Fruit fly (Drosophila melanogaster) whole organism, embryonic: ENCODE results near the gene P58IPK.

Source experiments
- Adf1 ChIP-seq: fragments of 200-800 bp; sonication (Bioruptor generic); IDR thresholded peaks from 2 replicates; pipeline ENCODE4 v1.3.6; 2022; ENCODE audit warnings: missing biosample characterization, missing genetic modification characterization
- Awh ChIP-seq: fragments of 200-800 bp; sonication (Bioruptor generic); IDR thresholded peaks from 2 replicates; pipeline ENCODE4, ENCODE4 v1.3.6; 2022; ENCODE audit warnings: missing biosample characterization, missing genetic modification characterization
- Blimp-1 ChIP-seq: fragments of 200-800 bp; sonication (Bioruptor generic); optimal IDR thresholded peaks from 3 replicates; lab custom pipeline; 2018; ENCODE audit warnings: missing biosample characterization, missing genetic modification characterization, mild to moderate bottlenecking, moderate library complexity, missing genetic modification reagents
- CG10321 ChIP-seq: fragments of 200-800 bp; sonication (Bioruptor generic); IDR thresholded peaks from 2 replicates; pipeline ENCODE4 v1.3.6; 2022; ENCODE audit warnings: missing biosample characterization, missing genetic modification characterization
- CG11085 ChIP-seq: fragments of 200-800 bp; sonication (Bioruptor generic); IDR thresholded peaks from 2 replicates; pipeline ENCODE4 v1.3.6; 2022; ENCODE audit warnings: missing biosample characterization, missing genetic modification characterization
- CG12744 ChIP-seq: fragments of 200-800 bp; sonication (Bioruptor generic); optimal IDR thresholded peaks from 2 replicates; lab custom pipeline; 2016; ENCODE audit warnings: missing biosample characterization, missing genetic modification characterization
- CG13775 ChIP-seq: fragments of 200-800 bp; sonication (Bioruptor generic); optimal IDR thresholded peaks from 3 replicates; lab custom pipeline; 2017; ENCODE audit warnings: missing biosample characterization, mild to moderate bottlenecking, missing genetic modification characterization
- CG13894 ChIP-seq: fragments of 200-800 bp; sonication (Bioruptor generic); optimal IDR thresholded peaks from 3 replicates; lab custom pipeline; 2018; ENCODE audit warnings: missing biosample characterization, mild to moderate bottlenecking, missing genetic modification characterization, moderate library complexity
- CG15073 ChIP-seq: fragments of 200-800 bp; sonication (Bioruptor generic); optimal IDR thresholded peaks from 2 replicates; lab custom pipeline; 2016; ENCODE audit warnings: missing biosample characterization, missing genetic modification characterization
- CG17612 ChIP-seq: fragments of 200-800 bp; sonication (Bioruptor generic); IDR thresholded peaks from 2 replicates; pipeline ENCODE4 v1.3.6; 2022; ENCODE audit warnings: missing biosample characterization, missing genetic modification characterization
- CG18599 ChIP-seq: fragments of 200-800 bp; sonication (Bioruptor generic); optimal IDR thresholded peaks from 3 replicates; lab custom pipeline; 2017; ENCODE audit warnings: missing biosample characterization, missing genetic modification characterization, mild to moderate bottlenecking, moderate library complexity, missing genetic modification reagents
- CG2678 ChIP-seq: fragments of 200-800 bp; sonication (Bioruptor generic); optimal IDR thresholded peaks from 3 replicates; lab custom pipeline; 2019; ENCODE audit warnings: missing biosample characterization, mild to moderate bottlenecking, missing genetic modification characterization, moderate library complexity
- CG34376 ChIP-seq: fragments of 200-800 bp; sonication (Bioruptor generic); optimal IDR thresholded peaks from 2 replicates; lab custom pipeline; 2018; ENCODE audit warnings: missing biosample characterization, mild to moderate bottlenecking, missing genetic modification characterization
- CG6175 ChIP-seq: fragments of 200-800 bp; sonication (Bioruptor generic); IDR thresholded peaks from 3 replicates; pipeline ENCODE4 v1.3.6; 2022; ENCODE audit warnings: missing biosample characterization, missing genetic modification characterization
- CG8089 ChIP-seq: fragments of 200-800 bp; sonication (Bioruptor generic); optimal IDR thresholded peaks from 3 replicates; lab custom pipeline; 2016; ENCODE audit warnings: missing biosample characterization, missing genetic modification characterization
- CG8359 ChIP-seq: fragments of 200-800 bp; sonication (Bioruptor generic); optimal IDR thresholded peaks from 2 replicates; lab custom pipeline; 2017; ENCODE audit warnings: missing biosample characterization, mild to moderate bottlenecking, missing genetic modification characterization, borderline replicate concordance
- CG8944 ChIP-seq: fragments of 200-800 bp; sonication (Bioruptor generic); optimal IDR thresholded peaks from 3 replicates; lab custom pipeline; 2016; ENCODE audit warnings: missing biosample characterization, missing genetic modification characterization
- CG9215 ChIP-seq: fragments of 200-800 bp; sonication (Bioruptor generic); IDR thresholded peaks from 2 replicates; pipeline ENCODE4 v1.3.6; 2022; ENCODE audit warnings: missing biosample characterization, missing genetic modification characterization
- CG9727 ChIP-seq: fragments of 200-800 bp; sonication (Bioruptor generic); optimal IDR thresholded peaks from 3 replicates; lab custom pipeline; 2017; ENCODE audit warnings: missing biosample characterization, mild to moderate bottlenecking, missing genetic modification characterization
- Dad ChIP-seq: fragments of 200-800 bp; sonication (Bioruptor generic); optimal IDR thresholded peaks from 3 replicates; lab custom pipeline; 2016; ENCODE audit warnings: missing biosample characterization, missing genetic modification characterization
- Fer1 ChIP-seq: fragments of 200-800 bp; sonication (Bioruptor generic); optimal IDR thresholded peaks from 2 replicates; lab custom pipeline; 2017; ENCODE audit warnings: missing biosample characterization, mild to moderate bottlenecking, missing genetic modification characterization
- Mad ChIP-seq: fragments of 200-800 bp; sonication (Bioruptor generic); optimal IDR thresholded peaks from 2 replicates; lab custom pipeline; 2016; ENCODE audit warnings: missing biosample characterization, missing genetic modification characterization
- Med ChIP-seq: fragments of 200-800 bp; sonication (Bioruptor generic); peaks from one replicate; lab custom pipeline; 2016; ENCODE audit warnings: missing biosample characterization, missing genetic modification characterization, mild to moderate bottlenecking, inconsistent platforms, moderate library complexity
- Meics ChIP-seq: fragments of 200-800 bp; sonication (Bioruptor generic); optimal IDR thresholded peaks from 2 replicates; lab custom pipeline; 2017; ENCODE audit warnings: missing biosample characterization, mild to moderate bottlenecking, missing genetic modification characterization
- Nf-YB ChIP-seq: fragments of 200-800 bp; sonication (Bioruptor generic); optimal IDR thresholded peaks from 3 replicates; lab custom pipeline; 2019; ENCODE audit warnings: missing biosample characterization, mild to moderate bottlenecking, missing genetic modification characterization, moderate library complexity
- Scr ChIP-seq: fragments of 200-800 bp; sonication (Bioruptor generic); IDR thresholded peaks from 2 replicates; pipeline ENCODE4 v1.3.6; 2022; ENCODE audit warnings: missing biosample characterization, missing genetic modification characterization; ENCODE audit not compliant: partially characterized antibody
- Sin3A ChIP-seq: fragments of >200 bp; optimal IDR thresholded peaks from 2 replicates; lab custom pipeline; 2018
- Stat92E ChIP-seq, 3 experiments: fragments of >200 bp in 2 of 3; fragments of 200-800 bp in 1 of 3; sonication (Bioruptor generic) in 1 of 3; optimal IDR thresholded peaks; 2 replicates each; lab custom pipeline; 2017 to 2019; ENCODE audit warnings: missing biosample characterization in 3 of 3, missing genetic modification characterization in 3 of 3, mild to moderate bottlenecking in 1 of 3, moderate library complexity in 1 of 3
- ara ChIP-seq: fragments of 200-800 bp; sonication (Bioruptor generic); IDR thresholded peaks from 2 replicates; pipeline ENCODE4 v1.3.6; 2022; ENCODE audit warnings: missing biosample characterization, missing genetic modification characterization
- cad ChIP-seq: fragments of >200 bp; optimal IDR thresholded peaks from 2 replicates; lab custom pipeline; 2017; ENCODE audit warnings: missing biosample characterization, missing genetic modification characterization
- chm ChIP-seq: fragments of 200-800 bp; sonication (Bioruptor generic); IDR thresholded peaks from 2 replicates; pipeline ENCODE4 v1.3.6; 2022; ENCODE audit warnings: missing biosample characterization, missing genetic modification characterization
- corto ChIP-seq: fragments of 200-800 bp; sonication (Bioruptor generic); optimal IDR thresholded peaks from 2 replicates; lab custom pipeline; 2016; ENCODE audit warnings: missing biosample characterization, mild to moderate bottlenecking, missing genetic modification characterization, moderate library complexity
- dimm ChIP-seq: fragments of 200-800 bp; sonication (Bioruptor generic); IDR thresholded peaks from 2 replicates; pipeline ENCODE4 v1.3.6; 2022; ENCODE audit warnings: missing biosample characterization, missing genetic modification characterization
- fd96Cb ChIP-seq: fragments of 200-800 bp; sonication (Bioruptor generic); optimal IDR thresholded peaks from 2 replicates; lab custom pipeline; 2018; ENCODE audit warnings: missing biosample characterization, mild to moderate bottlenecking, missing genetic modification characterization, moderate library complexity
- gem ChIP-seq: fragments of 200-800 bp; sonication (Bioruptor generic); optimal IDR thresholded peaks from 2 replicates; lab custom pipeline; 2019; ENCODE audit warnings: missing biosample characterization, mild to moderate bottlenecking, missing genetic modification characterization, moderate library complexity
- grau ChIP-seq: fragments of 200-800 bp; optimal IDR thresholded peaks from 3 replicates; lab custom pipeline; 2019; ENCODE audit warnings: missing biosample characterization, mild to moderate bottlenecking, missing genetic modification characterization, moderate library complexity
- hbn ChIP-seq: fragments of 200-800 bp; sonication (Bioruptor generic); IDR thresholded peaks from 2 replicates; pipeline ENCODE4 v1.3.6; 2022; ENCODE audit warnings: missing biosample characterization, missing genetic modification characterization; ENCODE audit not compliant: partially characterized antibody
- klu ChIP-seq: fragments of 200-800 bp; sonication (Bioruptor generic); IDR thresholded peaks from 2 replicates; pipeline ENCODE4 v1.3.6; 2022; ENCODE audit warnings: missing biosample characterization, missing genetic modification characterization
- lov ChIP-seq, 2 experiments: fragments of 200-800 bp in 1 of 2; fragments of >200 bp in 1 of 2; sonication (Bioruptor generic) in 1 of 2; IDR thresholded peaks in 1 of 2; optimal IDR thresholded peaks in 1 of 2; 2 replicates in 1 of 2; 3 replicates in 1 of 2; pipeline versions ENCODE4 v1.3.6 to Lab custom; 2017 to 2022; ENCODE audit warnings: missing biosample characterization in 1 of 2, missing genetic modification characterization in 1 of 2
- luna ChIP-seq: fragments of 200-800 bp; sonication (Bioruptor generic); optimal IDR thresholded peaks from 2 replicates; lab custom pipeline; 2016; ENCODE audit warnings: missing biosample characterization, missing genetic modification characterization
- mld ChIP-seq: fragments of 200-800 bp; sonication (Bioruptor generic); IDR thresholded peaks from 3 replicates; pipeline ENCODE4 v1.3.6; 2022; ENCODE audit warnings: missing biosample characterization, missing genetic modification characterization; ENCODE audit not compliant: partially characterized antibody
- odd ChIP-seq: fragments of 200-800 bp; sonication (Bioruptor generic); optimal IDR thresholded peaks from 2 replicates; lab custom pipeline; 2017; ENCODE audit warnings: missing biosample characterization, mild to moderate bottlenecking, missing genetic modification characterization
- pnt ChIP-seq: fragments of 200-800 bp; sonication (Bioruptor generic); optimal IDR thresholded peaks from 3 replicates; lab custom pipeline; 2016; ENCODE audit warnings: missing biosample characterization, missing genetic modification characterization
- prd ChIP-seq, 3 experiments: fragments of >200 bp in 2 of 3; fragments of 200-800 bp in 1 of 3; sonication (Bioruptor generic) in 1 of 3; optimal IDR thresholded peaks in 2 of 3; IDR thresholded peaks in 1 of 3; 2 replicates in 2 of 3; 3 replicates in 1 of 3; pipeline versions ENCODE4 v1.3.6 to Lab custom; 2017 to 2022; ENCODE audit warnings: missing biosample characterization in 1 of 3, missing genetic modification characterization in 1 of 3
- pzg ChIP-seq: fragments of 200-800 bp; sonication (Bioruptor generic); optimal IDR thresholded peaks from 3 replicates; lab custom pipeline; 2018; ENCODE audit warnings: missing biosample characterization, mild to moderate bottlenecking, missing genetic modification characterization, moderate library complexity
- row ChIP-seq: fragments of 200-800 bp; sonication (Bioruptor generic); IDR thresholded peaks from 3 replicates; pipeline ENCODE4 v1.3.6; 2022; ENCODE audit warnings: missing biosample characterization, missing genetic modification characterization
- schlank ChIP-seq: fragments of 200-800 bp; sonication (Bioruptor generic); optimal IDR thresholded peaks from 2 replicates; lab custom pipeline; 2018; ENCODE audit warnings: missing biosample characterization, mild to moderate bottlenecking, missing genetic modification characterization
- seq ChIP-seq: fragments of 200-800 bp; sonication (Bioruptor generic); IDR thresholded peaks from 2 replicates; pipeline ENCODE4 v1.3.6; 2022; ENCODE audit warnings: missing biosample characterization, missing genetic modification characterization
- sug ChIP-seq: fragments of 200-800 bp; optimal IDR thresholded peaks from 2 replicates; lab custom pipeline; 2019; ENCODE audit warnings: missing biosample characterization, mild to moderate bottlenecking, missing genetic modification characterization, moderate library complexity
- usp ChIP-seq: fragments of >200 bp; optimal IDR thresholded peaks from 2 replicates; lab custom pipeline; 2017; ENCODE audit warnings: missing biosample characterization, missing genetic modification characterization
- zf30C ChIP-seq: fragments of 200-800 bp; sonication (Bioruptor generic); optimal IDR thresholded peaks from 3 replicates; lab custom pipeline; 2018; ENCODE audit warnings: missing biosample characterization, mild to moderate bottlenecking, missing genetic modification characterization

P58IPK gene

DNA sequence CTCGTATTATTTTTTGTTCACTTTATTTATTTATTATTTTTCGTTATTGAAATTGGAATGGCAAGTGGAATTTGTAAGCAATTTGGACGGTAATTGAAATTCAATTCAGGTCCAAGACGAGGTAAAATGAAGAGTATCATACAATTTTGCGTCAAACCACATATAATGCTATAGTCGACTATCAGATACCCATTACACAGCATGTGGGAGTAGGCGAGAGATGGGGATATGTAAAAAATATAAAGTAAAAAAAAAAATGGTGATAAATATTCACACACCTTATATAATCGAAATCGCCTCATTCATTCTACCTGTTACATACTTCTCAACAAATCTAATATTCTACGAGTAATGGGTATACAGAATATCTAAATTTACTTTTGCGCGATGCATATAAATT lies 25.5 kb downstream of the P58IPK start (continued):
- TF ChIP-seq Stat92E (GFP tag; optimal IDR thresholded peaks at IDR 0.05; lab: Kevin White, UChicago) (no peak), CG12744 (GFP tag; lab: Kevin White, UChicago) (no peak), CG18599 (GFP tag; lab: Kevin White, UChicago) (peak; percentile 10), grau (tag; lab: Kevin White, UChicago) (peak; percentile 1), luna (GFP tag; lab: Kevin White, UChicago) (no peak), seq (no peak), CG15073 (no peak), gem (peak; percentile 20), hbn (GFP tag; lab: Robert Waterston, UW) (no peak), Med (GFP tag; lab: Kevin White, UChicago) (peak; percentile 63), row (GFP tag; lab: Robert Waterston, UW) (peak; percentile 40; the same call in 2 of the 3 replicates), CG13775 (GFP tag; lab: Kevin White, UChicago) (no peak), lov (optimal IDR thresholded peaks at IDR 0.05; lab: Kevin White, UChicago) (no peak), lov (GFP tag; IDR thresholded peaks at IDR 0.05; lab: Robert Waterston, UW) (no peak), Dad (GFP tag; lab: Kevin White, UChicago) (no peak), fd96Cb (tag; lab: Kevin White, UChicago) (no peak), Meics (GFP tag; lab: Kevin White, UChicago) (no peak), Scr (GFP tag; lab: Robert Waterston, UW) (peak; percentile 56), Awh (GFP tag; lab: Robert Waterston, UW) (no peak), CG8089 (GFP tag; lab: Kevin White, UChicago) (no peak), prd (optimal IDR thresholded peaks at IDR 0.05; lab: Kevin White, UChicago) (no peak), prd (GFP tag; IDR thresholded peaks at IDR 0.05; lab: Robert Waterston, UW) (no peak), Sin3A (lab: Kevin White, UChicago) (no peak), chm (GFP tag; lab: Robert Waterston, UW) (no peak), cad (GFP tag; lab: Kevin White, UChicago) (no peak), CG17612 (no peak), mld (GFP tag; lab: Robert Waterston, UW) (peak; percentile 56; the same call in 1 of the 3 replicates), Nf-YB (GFP tag; lab: Kevin White, UChicago) (no peak), dimm (GFP tag; lab: Robert Waterston, UW) (no peak), CG34376 (GFP tag; lab: Kevin White, UChicago) (no peak), CG8944 (GFP tag; lab: Kevin White, UChicago) (no peak), klu (no peak), CG11085 (GFP tag; lab: Robert Waterston, UW) (no peak), Fer1 (GFP tag; lab: Kevin White, UChicago) (no peak), CG8359 (GFP tag; lab: Kevin White, UChicago) (no peak), ara (no peak), CG9215 (GFP tag; lab: Robert Waterston, UW) (no peak), Blimp-1 (GFP tag; lab: Kevin White, UChicago) (no peak), sug (tag; lab: Kevin White, UChicago) (no peak), zf30C (GFP tag; lab: Kevin White, UChicago) (no peak), schlank (tag; lab: Kevin White, UChicago) (no peak), CG9727 (no peak), CG6175 (GFP tag; lab: Robert Waterston, UW) (no peak), usp (GFP tag; lab: Kevin White, UChicago) (no peak), Adf1 (GFP tag; lab: Robert Waterston, UW) (no peak), pnt (GFP tag; lab: Kevin White, UChicago) (no peak), pzg (GFP tag; lab: Kevin White, UChicago) (no peak), CG10321 (GFP tag; lab: Robert Waterston, UW) (no peak), CG2678 (peak; percentile 13), corto (GFP tag; lab: Kevin White, UChicago) (no peak), Mad (GFP tag; lab: Kevin White, UChicago) (no peak), CG13894 (tag; lab: Kevin White, UChicago) (no peak), odd (GFP tag; lab: Kevin White, UChicago) (no peak)
